Fruit fly (Drosophila melanogaster) whole organism, embryonic: ENCODE data around the gene Hph.

ENCODE experiments used
- ATbp ChIP-seq: fragments of 200-800 bp; sonication (Bioruptor generic); optimal IDR thresholded peaks from 2 replicates; lab custom pipeline; 2017; ENCODE audit warnings: missing biosample characterization, mild to moderate bottlenecking, missing genetic modification characterization, missing genetic modification reagents
- Abd-B ChIP-seq: fragments of 200-800 bp; sonication (Bioruptor generic); optimal IDR thresholded peaks from 2 replicates; lab custom pipeline; 2018; ENCODE audit warnings: missing biosample characterization, mild to moderate bottlenecking, missing genetic modification characterization, moderate library complexity
- Antp ChIP-seq: fragments of 200-800 bp; sonication (Bioruptor generic); optimal IDR thresholded peaks from 3 replicates; lab custom pipeline; 2016; ENCODE audit warnings: missing biosample characterization, missing genetic modification characterization
- CG10366 ChIP-seq: fragments of 200-800 bp; sonication (Bioruptor generic); IDR thresholded peaks from 2 replicates; pipeline ENCODE4 v1.3.6; 2022; ENCODE audit warnings: missing biosample characterization, missing genetic modification characterization
- CG11085 ChIP-seq: fragments of 200-800 bp; sonication (Bioruptor generic); IDR thresholded peaks from 2 replicates; pipeline ENCODE4 v1.3.6; 2022; ENCODE audit warnings: missing biosample characterization, missing genetic modification characterization
- CG11093 ChIP-seq: fragments of 200-800 bp; sonication (Bioruptor generic); IDR thresholded peaks from 3 replicates; pipeline ENCODE4 v1.3.6; 2022; ENCODE audit warnings: missing biosample characterization, missing genetic modification characterization
- CG12744 ChIP-seq: fragments of 200-800 bp; sonication (Bioruptor generic); optimal IDR thresholded peaks from 2 replicates; lab custom pipeline; 2016; ENCODE audit warnings: missing biosample characterization, missing genetic modification characterization
- CG13424 ChIP-seq: fragments of 200-800 bp; sonication (Bioruptor generic); optimal IDR thresholded peaks from 2 replicates; lab custom pipeline; 2019; ENCODE audit warnings: missing biosample characterization, mild to moderate bottlenecking, missing genetic modification characterization, moderate library complexity
- CG18619 ChIP-seq: fragments of 200-800 bp; sonication (Bioruptor generic); optimal IDR thresholded peaks from 3 replicates; lab custom pipeline; 2017; ENCODE audit warnings: missing biosample characterization, mild to moderate bottlenecking, missing genetic modification characterization
- CG2120 ChIP-seq: fragments of 200-800 bp; sonication (Bioruptor generic); optimal IDR thresholded peaks from 3 replicates; lab custom pipeline; 2016; ENCODE audit warnings: missing biosample characterization, missing genetic modification characterization
- CG2678 ChIP-seq: fragments of 200-800 bp; sonication (Bioruptor generic); optimal IDR thresholded peaks from 3 replicates; lab custom pipeline; 2019; ENCODE audit warnings: missing biosample characterization, mild to moderate bottlenecking, missing genetic modification characterization, moderate library complexity
- CG31224 ChIP-seq: fragments of 200-800 bp; sonication (Bioruptor generic); IDR thresholded peaks from 2 replicates; pipeline ENCODE4 v1.3.6; 2022; ENCODE audit warnings: missing biosample characterization, missing genetic modification characterization
- CG4424 ChIP-seq: fragments of 200-800 bp; sonication (Bioruptor generic); optimal IDR thresholded peaks from 3 replicates; lab custom pipeline; 2016; ENCODE audit warnings: missing biosample characterization, missing genetic modification characterization
- CG4820 ChIP-seq: fragments of 200-800 bp; sonication (Bioruptor generic); optimal IDR thresholded peaks from 3 replicates; lab custom pipeline; 2016; ENCODE audit warnings: missing biosample characterization, missing genetic modification characterization
- CG6689 ChIP-seq: fragments of 200-800 bp; sonication (Bioruptor generic); IDR thresholded peaks from 2 replicates; pipeline ENCODE4 v1.3.6; 2022; ENCODE audit warnings: missing biosample characterization, missing genetic modification characterization
- CG6765 ChIP-seq: fragments of 200-800 bp; sonication (Bioruptor generic); optimal IDR thresholded peaks from 3 replicates; lab custom pipeline; 2017; ENCODE audit warnings: missing biosample characterization, mild to moderate bottlenecking, missing genetic modification characterization
- CG9437 ChIP-seq: fragments of 200-800 bp; sonication (Bioruptor generic); optimal IDR thresholded peaks from 2 replicates; lab custom pipeline; 2018; ENCODE audit warnings: missing biosample characterization, mild to moderate bottlenecking, missing genetic modification characterization
- CG9932 ChIP-seq: fragments of 200-800 bp; sonication (Bioruptor generic); IDR thresholded peaks from 2 replicates; pipeline ENCODE4 v1.3.6; 2022; ENCODE audit warnings: missing biosample characterization, missing genetic modification characterization
- Dad ChIP-seq: fragments of 200-800 bp; sonication (Bioruptor generic); optimal IDR thresholded peaks from 3 replicates; lab custom pipeline; 2016; ENCODE audit warnings: missing biosample characterization, missing genetic modification characterization
- Fer1 ChIP-seq: fragments of 200-800 bp; sonication (Bioruptor generic); optimal IDR thresholded peaks from 2 replicates; lab custom pipeline; 2017; ENCODE audit warnings: missing biosample characterization, mild to moderate bottlenecking, missing genetic modification characterization
- GATAe ChIP-seq: fragments of 200-800 bp; sonication (Bioruptor generic); conservative IDR thresholded peaks from 2 replicates; pipeline ENCODE4 v1.3.6; 2022; ENCODE audit warnings: missing biosample characterization, missing genetic modification characterization
- Hand ChIP-seq: fragments of 200-800 bp; sonication (Bioruptor generic); optimal IDR thresholded peaks from 2 replicates; lab custom pipeline; 2017; ENCODE audit warnings: mild to moderate bottlenecking, missing biosample characterization, missing genetic modification reagents, missing genetic modification characterization
- Med ChIP-seq: fragments of 200-800 bp; sonication (Bioruptor generic); peaks from one replicate; lab custom pipeline; 2016; ENCODE audit warnings: missing biosample characterization, missing genetic modification characterization, mild to moderate bottlenecking, inconsistent platforms, moderate library complexity
- Opbp ChIP-seq: fragments of 200-800 bp; sonication (Bioruptor generic); IDR thresholded peaks from 3 replicates; pipeline ENCODE4 v1.3.6; 2022; ENCODE audit warnings: missing biosample characterization, missing genetic modification characterization; ENCODE audit not compliant: partially characterized antibody
- Pdp1 ChIP-seq, 2 experiments: fragments of 200-800 bp; sonication (Bioruptor generic); optimal IDR thresholded peaks; 3 replicates each; lab custom pipeline; 2016; ENCODE audit warnings: missing biosample characterization in 2 of 2, missing genetic modification characterization in 2 of 2, mild to moderate bottlenecking in 1 of 2, moderate library complexity in 1 of 2
- Scr ChIP-seq: fragments of 200-800 bp; sonication (Bioruptor generic); IDR thresholded peaks from 2 replicates; pipeline ENCODE4 v1.3.6; 2022; ENCODE audit warnings: missing biosample characterization, missing genetic modification characterization; ENCODE audit not compliant: partially characterized antibody
- Sry-δ ChIP-seq: fragments of 200-800 bp; sonication (Bioruptor generic); optimal IDR thresholded peaks from 2 replicates; lab custom pipeline; 2016; ENCODE audit warnings: missing biosample characterization, missing genetic modification characterization
- Taf1 ChIP-seq: fragments of 200-800 bp; sonication (Bioruptor generic); IDR thresholded peaks from 2 replicates; pipeline ENCODE4 v1.3.6; 2022; ENCODE audit warnings: missing biosample characterization, missing genetic modification characterization
- bbx ChIP-seq: fragments of 200-800 bp; sonication (Bioruptor generic); IDR thresholded peaks from 2 replicates; pipeline ENCODE4 v1.3.6; 2022; ENCODE audit warnings: missing biosample characterization, missing genetic modification characterization; ENCODE audit not compliant: partially characterized antibody
- cg ChIP-seq: fragments of 200-800 bp; sonication (Bioruptor generic); optimal IDR thresholded peaks from 3 replicates; lab custom pipeline; 2019; ENCODE audit warnings: missing biosample characterization, mild to moderate bottlenecking, missing genetic modification characterization, moderate library complexity
- chn ChIP-seq: fragments of 200-800 bp; sonication (Bioruptor generic); optimal IDR thresholded peaks from 2 replicates; lab custom pipeline; 2016; ENCODE audit warnings: missing biosample characterization, missing genetic modification characterization
- esg ChIP-seq: fragments of 200-800 bp; sonication (Bioruptor generic); conservative IDR thresholded peaks from 2 replicates; pipeline ENCODE4 v1.3.6; 2022; ENCODE audit warnings: missing biosample characterization, missing genetic modification characterization
- eve ChIP-seq, 2 experiments: fragments of >200 bp; optimal IDR thresholded peaks; 2 replicates each; lab custom pipeline; 2017; ENCODE audit warnings: missing biosample characterization in 2 of 2, missing genetic modification characterization in 2 of 2
- eyg ChIP-seq: fragments of 200-800 bp; sonication (Bioruptor generic); optimal IDR thresholded peaks from 3 replicates; lab custom pipeline; 2016; ENCODE audit warnings: missing biosample characterization, missing genetic modification characterization
- h ChIP-seq: fragments of >200 bp; optimal IDR thresholded peaks from 2 replicates; lab custom pipeline; 2017
- kni ChIP-seq: fragments of 200-800 bp; sonication (Bioruptor generic); optimal IDR thresholded peaks from 3 replicates; lab custom pipeline; 2017; ENCODE audit warnings: mild to moderate bottlenecking, missing biosample characterization, missing genetic modification reagents, missing genetic modification characterization
- nau ChIP-seq: fragments of 200-800 bp; sonication (Bioruptor generic); optimal IDR thresholded peaks from 3 replicates; lab custom pipeline; 2017; ENCODE audit warnings: missing biosample characterization, mild to moderate bottlenecking, missing genetic modification characterization, missing genetic modification reagents
- pan ChIP-seq, 4 experiments: fragments of >200 bp in 3 of 4; fragments of 200-800 bp in 1 of 4; sonication (Bioruptor generic) in 1 of 4; optimal IDR thresholded peaks in 3 of 4; IDR thresholded peaks in 1 of 4; 2 replicates each; pipeline versions ENCODE4 v1.3.6 to Lab custom; 2017 to 2022; ENCODE audit warnings: missing biosample characterization in 2 of 4, missing genetic modification characterization in 2 of 4, mixed read lengths in 1 of 4
- prd ChIP-seq, 3 experiments: fragments of >200 bp in 2 of 3; fragments of 200-800 bp in 1 of 3; sonication (Bioruptor generic) in 1 of 3; optimal IDR thresholded peaks in 2 of 3; IDR thresholded peaks in 1 of 3; 2 replicates in 2 of 3; 3 replicates in 1 of 3; pipeline versions ENCODE4 v1.3.6 to Lab custom; 2017 to 2022; ENCODE audit warnings: missing biosample characterization in 1 of 3, missing genetic modification characterization in 1 of 3
- pros ChIP-seq: fragments of 200-800 bp; sonication (Bioruptor generic); optimal IDR thresholded peaks from 3 replicates; lab custom pipeline; 2019; ENCODE audit warnings: missing biosample characterization, mild to moderate bottlenecking, missing genetic modification characterization, moderate library complexity
- run ChIP-seq: fragments of 200-800 bp; sonication (Bioruptor generic); optimal IDR thresholded peaks from 3 replicates; lab custom pipeline; 2018; ENCODE audit warnings: missing biosample characterization, mild to moderate bottlenecking, missing genetic modification characterization
- sd ChIP-seq: fragments of 200-800 bp; sonication (Bioruptor generic); optimal IDR thresholded peaks from 3 replicates; lab custom pipeline; 2018; ENCODE audit warnings: missing biosample characterization, mild to moderate bottlenecking, missing genetic modification characterization, moderate library complexity
- sens ChIP-seq: fragments of 200-800 bp; sonication (Bioruptor generic); peaks from one replicate; lab custom pipeline; 2016; ENCODE audit warnings: missing biosample characterization, missing genetic modification characterization
- sens-2 ChIP-seq: fragments of 200-800 bp; sonication (Bioruptor generic); IDR thresholded peaks from 2 replicates; pipeline ENCODE4 v1.3.6; 2022; ENCODE audit warnings: missing biosample characterization, missing genetic modification characterization
- slbo ChIP-seq: fragments of 200-800 bp; sonication (Bioruptor generic); IDR thresholded peaks from 2 replicates; pipeline ENCODE4 v1.3.6; 2022; ENCODE audit warnings: missing biosample characterization, missing genetic modification characterization
- stc ChIP-seq: fragments of 200-800 bp; sonication (Bioruptor generic); IDR thresholded peaks from 2 replicates; pipeline ENCODE4 v1.3.6; 2022; ENCODE audit warnings: missing biosample characterization, missing genetic modification characterization
- tx ChIP-seq: fragments of 200-800 bp; sonication (Bioruptor generic); optimal IDR thresholded peaks from 2 replicates; lab custom pipeline; 2016; ENCODE audit warnings: missing biosample characterization, missing genetic modification characterization
- yki ChIP-seq: fragments of >200 bp; optimal IDR thresholded peaks from 3 replicates; lab custom pipeline; 2018
- zen ChIP-seq: fragments of 200-800 bp; sonication (Bioruptor generic); optimal IDR thresholded peaks from 3 replicates; lab custom pipeline; 2018; ENCODE audit warnings: missing biosample characterization, mild to moderate bottlenecking, missing genetic modification characterization, moderate library complexity

The Hph gene

DNA sequence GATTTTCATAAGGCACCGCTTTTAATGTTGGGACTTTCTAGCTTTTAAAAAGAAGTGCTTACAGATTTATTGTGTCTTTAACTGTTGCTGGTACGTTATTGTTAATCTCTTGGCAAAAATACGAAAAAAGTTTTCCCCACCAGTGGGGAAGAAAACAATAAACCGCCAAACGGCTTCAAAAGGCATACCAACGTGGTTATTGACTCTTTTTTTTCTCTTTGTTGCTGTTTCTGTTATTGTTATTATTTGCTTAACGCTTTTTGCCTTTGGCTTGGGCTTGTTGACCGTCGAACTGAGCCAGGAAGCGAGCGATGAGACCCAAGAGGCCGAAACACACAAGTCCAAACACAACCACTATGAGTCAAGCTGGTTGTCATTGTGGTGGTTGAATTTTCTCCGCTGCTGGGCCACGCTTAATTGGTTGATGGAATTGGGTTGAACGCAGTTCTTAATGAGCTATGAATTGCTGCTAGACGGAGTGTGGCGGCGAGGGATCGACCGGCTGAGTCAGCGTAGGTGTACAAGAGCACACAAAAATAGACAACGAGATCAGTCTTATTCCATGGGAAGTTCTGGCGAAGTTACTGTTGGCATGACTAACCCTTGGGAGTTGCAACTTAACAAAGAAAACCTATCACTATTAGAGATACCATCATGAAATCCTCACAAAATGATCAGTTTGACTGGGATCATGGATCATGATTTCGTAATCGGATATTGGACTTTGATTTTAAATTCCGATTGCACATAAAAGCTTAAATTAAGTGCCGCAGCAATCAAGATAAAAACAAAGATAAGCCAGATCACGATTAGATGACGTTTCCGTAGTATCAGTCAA lies 49.3 kb upstream of the Hph start:
- TF ChIP-seq eve (GFP tag; optimal IDR thresholded peaks at IDR 0.05; lab: Kevin White, UChicago) (peak in 1 of 2 experiments; percentile 11), CG4424 (no peak), prd (optimal IDR thresholded peaks at IDR 0.05; lab: Kevin White, UChicago) (no peak), prd (GFP tag; IDR thresholded peaks at IDR 0.05; lab: Robert Waterston, UW) (no peak), nau (GFP tag; lab: Kevin White, UChicago) (no peak), Opbp (GFP tag; lab: Robert Waterston, UW) (no peak), pan (optimal IDR thresholded peaks at IDR 0.05; lab: Kevin White, UChicago) (no peak), pan (GFP tag; optimal IDR thresholded peaks at IDR 0.05 in 1 of 2, IDR thresholded peaks at IDR 0.05 in 1 of 2) (no peak), CG10366 (GFP tag; lab: Robert Waterston, UW) (no peak), CG6689 (GFP tag; lab: Robert Waterston, UW) (no peak), sens (GFP tag; lab: Kevin White, UChicago) (peak; percentile 68), chn (no peak), Dad (GFP tag; lab: Kevin White, UChicago) (no peak), Pdp1 (GFP tag; optimal IDR thresholded peaks at IDR 0.05; lab: Kevin White, UChicago) (no peak), CG18619 (GFP tag; lab: Kevin White, UChicago) (no peak), CG9437 (GFP tag; lab: Kevin White, UChicago) (no peak), CG11085 (GFP tag; lab: Robert Waterston, UW) (no peak), kni (GFP tag; lab: Kevin White, UChicago) (peak; percentile 34), CG2120 (no peak), stc (0 out of 2 replicates have a peak, but pooled peaks have one; percentile 22), CG13424 (tag; lab: Kevin White, UChicago) (no peak), slbo (GFP tag; lab: Robert Waterston, UW) (no peak), eyg (no peak), tx (GFP tag; lab: Kevin White, UChicago) (no peak), CG31224 (GFP tag; lab: Robert Waterston, UW) (no peak), Antp (GFP tag; lab: Kevin White, UChicago) (no peak), Hand (GFP tag; lab: Kevin White, UChicago) (no peak), cg (GFP tag; lab: Kevin White, UChicago) (no peak), yki (lab: Kevin White, UChicago) (no peak), Fer1 (GFP tag; lab: Kevin White, UChicago) (peak; percentile 9), esg (GFP tag; lab: Robert Waterston, UW) (no peak), run (no peak), sd (tag; lab: Kevin White, UChicago) (peak; percentile 82), CG11093 (GFP tag; lab: Robert Waterston, UW) (no peak), CG6765 (GFP tag; lab: Kevin White, UChicago) (no peak), Med (GFP tag; lab: Kevin White, UChicago) (peak; percentile 69), Abd-B (GFP tag; lab: Kevin White, UChicago) (no peak), Taf1 (GFP tag; lab: Robert Waterston, UW) (no peak), pros (GFP tag; lab: Kevin White, UChicago) (peak; percentile 30), ATbp (peak; percentile 38), bbx (GFP tag; lab: Robert Waterston, UW) (no peak), h (lab: Kevin White, UChicago) (no peak), Scr (GFP tag; lab: Robert Waterston, UW) (no peak), GATAe (GFP tag; lab: Robert Waterston, UW) (no peak), CG2678 (tag; lab: Kevin White, UChicago) (peak; percentile 1), Sry-δ (GFP tag; lab: Kevin White, UChicago) (no peak), zen (peak; percentile 36), CG9932 (GFP tag; lab: Robert Waterston, UW) (no peak), CG12744 (no peak), CG4820 (no peak), sens-2 (GFP tag; lab: Robert Waterston, UW) (no peak; the same call in 1 of the 2 replicates)
